Fruit fly (Drosophila melanogaster) whole organism, prepupa: ENCODE data around the gene sordd1.
A peak's percentile ranks its signal among the peaks of the same experiment; 100 is the strongest.

Experiments used
- Blimp-1 ChIP-seq: fragments of 200-800 bp; sonication (Bioruptor generic); optimal IDR thresholded peaks from 3 replicates; lab custom pipeline; 2017; ENCODE audit warnings: missing biosample characterization, missing genetic modification characterization, mild to moderate bottlenecking, moderate library complexity, missing genetic modification reagents
- CG10631 ChIP-seq: fragments of 200-800 bp; sonication (Bioruptor generic); optimal IDR thresholded peaks from 2 replicates; lab custom pipeline; 2016; ENCODE audit warnings: missing biosample characterization, missing genetic modification characterization
- CG11294 ChIP-seq: fragments of 200-800 bp; sonication (Bioruptor generic); IDR thresholded peaks from 2 replicates; pipeline ENCODE4 v1.3.6; 2022; ENCODE audit warnings: missing biosample characterization, missing genetic modification characterization
- CG11902 ChIP-seq: fragments of 200-800 bp; sonication (Bioruptor generic); optimal IDR thresholded peaks from 3 replicates; lab custom pipeline; 2016; ENCODE audit warnings: missing biosample characterization, missing genetic modification characterization
- CG15336 ChIP-seq: fragments of 200-800 bp; sonication (Bioruptor generic); IDR thresholded peaks from 2 replicates; pipeline ENCODE4 v1.3.6; 2022; ENCODE audit warnings: missing biosample characterization, missing genetic modification characterization
- CG1621 ChIP-seq: fragments of 200-800 bp; sonication (Bioruptor generic); optimal IDR thresholded peaks from 3 replicates; lab custom pipeline; 2018; ENCODE audit warnings: missing biosample characterization, mild to moderate bottlenecking, missing genetic modification characterization
- CG3032 ChIP-seq: fragments of 200-800 bp; optimal IDR thresholded peaks from 2 replicates; lab custom pipeline; 2019; ENCODE audit warnings: missing biosample characterization, mild to moderate bottlenecking, missing genetic modification characterization, moderate library complexity
- CG31627 ChIP-seq: fragments of 200-800 bp; sonication (Bioruptor generic); optimal IDR thresholded peaks from 3 replicates; lab custom pipeline; 2016; ENCODE audit warnings: missing biosample characterization, missing genetic modification characterization
- CG3919 ChIP-seq: fragments of 200-800 bp; sonication (Bioruptor generic); optimal IDR thresholded peaks from 3 replicates; lab custom pipeline; 2016; ENCODE audit warnings: missing biosample characterization, missing genetic modification characterization
- CG6163 ChIP-seq: fragments of 200-800 bp; sonication (Bioruptor generic); IDR thresholded peaks from 3 replicates; pipeline ENCODE4 v1.3.6; 2022; ENCODE audit warnings: missing biosample characterization, missing genetic modification characterization
- CG7368 ChIP-seq: fragments of 200-800 bp; sonication (Bioruptor generic); optimal IDR thresholded peaks from 3 replicates; lab custom pipeline; 2016; ENCODE audit warnings: missing biosample characterization, missing genetic modification characterization
- CG8319 ChIP-seq: fragments of 200-800 bp; sonication (Bioruptor generic); optimal IDR thresholded peaks from 3 replicates; lab custom pipeline; 2016; ENCODE audit warnings: missing biosample characterization, missing genetic modification characterization
- CG8632 ChIP-seq: fragments of 200-800 bp; sonication (Bioruptor generic); optimal IDR thresholded peaks from 3 replicates; lab custom pipeline; 2016; ENCODE audit warnings: missing biosample characterization, missing genetic modification characterization
- CG9139 ChIP-seq: fragments of 200-800 bp; sonication (Bioruptor generic); optimal IDR thresholded peaks from 3 replicates; lab custom pipeline; 2017; ENCODE audit warnings: missing biosample characterization, mild to moderate bottlenecking, missing genetic modification characterization
- Eip75B ChIP-seq: fragments of 200-800 bp; sonication (Bioruptor generic); optimal IDR thresholded peaks from 3 replicates; lab custom pipeline; 2016; ENCODE audit warnings: missing biosample characterization, missing genetic modification characterization
- Gug ChIP-seq: fragments of 200-800 bp; sonication (Bioruptor generic); IDR thresholded peaks from 2 replicates; pipeline ENCODE4 v1.3.6; 2022; ENCODE audit warnings: missing biosample characterization, missing genetic modification characterization
- Lpt ChIP-seq: fragments of 200-800 bp; sonication (Bioruptor generic); optimal IDR thresholded peaks from 3 replicates; lab custom pipeline; 2016; ENCODE audit warnings: missing biosample characterization, missing genetic modification characterization
- Met ChIP-seq: fragments of 200-800 bp; sonication (Bioruptor generic); optimal IDR thresholded peaks from 3 replicates; lab custom pipeline; 2016; ENCODE audit warnings: missing biosample characterization, missing genetic modification characterization
- OdsH ChIP-seq: fragments of 200-800 bp; sonication (Bioruptor generic); optimal IDR thresholded peaks from 3 replicates; lab custom pipeline; 2016; ENCODE audit warnings: missing biosample characterization, missing genetic modification characterization
- Sox102F ChIP-seq: fragments of 200-800 bp; sonication (Bioruptor generic); optimal IDR thresholded peaks from 2 replicates; lab custom pipeline; 2016; ENCODE audit warnings: missing biosample characterization, mild to moderate bottlenecking, missing genetic modification characterization
- Sox14 ChIP-seq: fragments of 200-800 bp; sonication (Bioruptor generic); optimal IDR thresholded peaks from 3 replicates; lab custom pipeline; 2016; ENCODE audit warnings: missing biosample characterization, missing genetic modification characterization
- Sox15 ChIP-seq: fragments of 200-800 bp; sonication (Bioruptor generic); optimal IDR thresholded peaks from 3 replicates; lab custom pipeline; 2016; ENCODE audit warnings: missing biosample characterization, missing genetic modification characterization
- achi ChIP-seq: fragments of 200-800 bp; sonication (Bioruptor generic); optimal IDR thresholded peaks from 3 replicates; lab custom pipeline; 2016; ENCODE audit warnings: missing biosample characterization, missing genetic modification characterization
- acj6 ChIP-seq: fragments of 200-800 bp; sonication (Bioruptor generic); optimal IDR thresholded peaks from 3 replicates; lab custom pipeline; 2016; ENCODE audit warnings: missing biosample characterization, missing genetic modification characterization
- esn ChIP-seq: fragments of 200-800 bp; sonication (Bioruptor generic); optimal IDR thresholded peaks from 2 replicates; lab custom pipeline; 2016; ENCODE audit warnings: missing biosample characterization, mild to moderate bottlenecking, missing genetic modification characterization, moderate library complexity
- fd59A ChIP-seq: fragments of 200-800 bp; sonication (Bioruptor generic); optimal IDR thresholded peaks from 2 replicates; lab custom pipeline; 2017; ENCODE audit warnings: missing biosample characterization, mild to moderate bottlenecking, missing genetic modification characterization, missing genetic modification reagents
- fkh ChIP-seq: fragments of 200-800 bp; sonication (Bioruptor generic); optimal IDR thresholded peaks from 3 replicates; lab custom pipeline; 2017; ENCODE audit warnings: missing biosample characterization, mild to moderate bottlenecking, missing genetic modification characterization, moderate library complexity
- lz ChIP-seq: fragments of 200-800 bp; sonication (Bioruptor generic); optimal IDR thresholded peaks from 3 replicates; lab custom pipeline; 2016; ENCODE audit warnings: missing biosample characterization, missing genetic modification characterization
- spab ChIP-seq: fragments of 200-800 bp; sonication (Bioruptor generic); optimal IDR thresholded peaks from 2 replicates; lab custom pipeline; 2017; ENCODE audit warnings: missing biosample characterization, mild to moderate bottlenecking, missing genetic modification characterization, missing genetic modification reagents
- ss ChIP-seq, 2 experiments: fragments of 200-800 bp; sonication (Bioruptor generic); optimal IDR thresholded peaks; 2 replicates in 1 of 2; 3 replicates in 1 of 2; lab custom pipeline; 2017 to 2018; ENCODE audit warnings: mild to moderate bottlenecking in 2 of 2, missing biosample characterization in 2 of 2, missing genetic modification characterization in 2 of 2, moderate library complexity in 1 of 2
- topi ChIP-seq: fragments of 200-800 bp; sonication (Bioruptor generic); optimal IDR thresholded peaks from 3 replicates; lab custom pipeline; 2016; ENCODE audit warnings: missing biosample characterization, missing genetic modification characterization
- vri ChIP-seq: fragments of 200-800 bp; sonication (Bioruptor generic); optimal IDR thresholded peaks from 3 replicates; lab custom pipeline; 2016; ENCODE audit warnings: missing biosample characterization, mild to moderate bottlenecking, missing genetic modification characterization

sordd1 gene

dm6 chrX:15788235-15789187, 7.3 kb downstream of the sordd1 start, which contains the start of gene Rhp (continued):
- no peak for TF ChIP-seq Gug (GFP tag; lab: Robert Waterston, UW)
- peak; percentile 46 for TF ChIP-seq acj6 (GFP tag; lab: Kevin White, UChicago)
- TF ChIP-seq CG11294 (GFP tag; lab: Robert Waterston, UW): no peak
- TF ChIP-seq Eip75B (GFP tag; lab: Kevin White, UChicago): peak; percentile 40
- TF ChIP-seq fd59A (GFP tag; lab: Kevin White, UChicago): no peak
- no peak for TF ChIP-seq Sox14
- TF ChIP-seq fkh (GFP tag; lab: Kevin White, UChicago): peak; percentile 64
- peak; percentile 40 for TF ChIP-seq lz
- TF ChIP-seq ss (GFP tag; optimal IDR thresholded peaks at IDR 0.05; lab: Kevin White, UChicago): peak in 1 of 2 experiments; percentile 65
- TF ChIP-seq CG15336: no peak
- TF ChIP-seq CG8632 (GFP tag; lab: Kevin White, UChicago): peak; percentile 76
- peak; percentile 72 for TF ChIP-seq CG10631 (GFP tag; lab: Kevin White, UChicago)
- peak; percentile 52 for TF ChIP-seq CG3919
- peak; percentile 22 for TF ChIP-seq CG8319 (GFP tag; lab: Kevin White, UChicago)
- TF ChIP-seq Sox15 (GFP tag; lab: Kevin White, UChicago): no peak
- TF ChIP-seq CG9139 (GFP tag; lab: Kevin White, UChicago): peak; percentile 69
- no peak for TF ChIP-seq Sox102F
- TF ChIP-seq Met (GFP tag; lab: Kevin White, UChicago): no peak
- TF ChIP-seq Lpt: no peak
- peak; percentile 56 for TF ChIP-seq OdsH (GFP tag; lab: Kevin White, UChicago)
- TF ChIP-seq topi (GFP tag; lab: Kevin White, UChicago): peak; percentile 46

DNA sequence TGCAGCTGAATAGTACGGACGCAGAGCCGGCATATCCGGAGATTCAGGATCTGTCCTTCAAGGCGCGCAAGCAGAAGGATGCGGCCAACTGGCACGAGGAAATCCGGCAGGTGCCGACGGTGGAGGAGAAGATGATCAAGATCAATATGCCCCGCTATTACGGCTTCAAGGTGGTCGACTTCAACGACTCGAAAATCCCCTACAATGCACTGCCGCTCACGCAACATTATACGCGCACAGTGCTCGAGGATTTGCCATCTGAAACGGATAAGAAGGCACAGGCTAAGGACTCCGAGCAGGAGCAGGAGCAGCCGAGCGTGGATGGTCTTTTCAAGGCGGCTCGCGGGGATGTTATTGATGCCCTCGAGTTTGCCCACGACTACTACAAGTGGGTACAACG, 9.6 kb downstream of the sordd1 start:
- TF ChIP-seq CG1621 (peak; percentile 11), spab (GFP tag; lab: Kevin White, UChicago) (no peak)

DNA sequence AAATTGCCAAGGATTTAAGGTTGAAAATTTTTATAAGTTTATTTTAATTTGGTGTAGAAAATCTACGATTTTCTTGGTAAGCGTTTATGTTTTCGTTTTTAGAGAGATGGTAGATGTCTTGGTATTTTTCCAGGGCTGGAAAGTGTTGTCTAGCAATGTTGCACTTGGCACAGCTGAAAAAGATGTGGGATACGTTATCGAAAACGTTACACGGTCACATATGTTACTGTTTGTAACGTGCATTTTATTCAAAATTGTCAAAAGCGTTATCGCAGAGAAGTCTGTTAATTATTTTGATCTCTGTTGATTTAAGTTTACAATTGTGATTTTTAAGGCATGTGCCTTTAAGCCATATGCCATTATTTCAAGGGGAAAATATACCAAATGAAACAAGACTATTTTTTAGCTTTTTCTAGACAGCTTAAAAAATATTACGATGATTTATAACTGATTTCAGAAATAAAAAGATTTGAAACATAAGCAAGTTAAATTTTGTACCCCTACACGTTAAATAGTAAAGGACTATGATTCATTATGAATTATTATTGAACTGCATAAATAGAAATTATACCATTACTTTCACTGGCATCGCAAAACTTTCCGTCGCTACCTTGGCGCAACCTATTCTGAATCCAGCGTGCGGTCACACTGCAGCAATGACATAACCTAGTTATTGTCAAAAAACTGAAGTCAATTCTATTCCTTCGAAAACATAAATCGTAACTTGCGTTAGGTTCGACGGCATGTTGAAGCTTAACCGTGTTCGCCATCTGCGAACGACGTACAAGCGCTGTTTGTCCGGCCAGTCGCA, 10.2 kb downstream of the sordd1 start, which contains the start of the genes Paf-AHalpha and mRpS30:
Paf-AHalpha (minus strand) TSS at position 155 of the 811 bp plus-strand sequence.
mRpS30 (plus strand) TSS at position 619 of the 811 bp plus-strand sequence.
- TF ChIP-seq achi (GFP tag; lab: Kevin White, UChicago) (peak; percentile 25), CG3032 (no peak), vri (GFP tag; lab: Kevin White, UChicago) (peak; percentile 94), esn (GFP tag; lab: Kevin White, UChicago) (peak; percentile 9), CG6163 (GFP tag; lab: Robert Waterston, UW) (no peak), Blimp-1 (peak; percentile 80)
- TF ChIP-seq, all 60 proteins: peak for 4

dm6 chrX:15783610-15784009, 12.2 kb downstream of the sordd1 start, which contains the start of gene Efhc1.1:
TSS of gene Efhc1.1 (minus strand) at chrX:15783710.
- no peak for TF ChIP-seq CG31627 (GFP tag; lab: Kevin White, UChicago)
- no peak for TF ChIP-seq CG10631 (GFP tag; lab: Kevin White, UChicago)
- TF ChIP-seq CG7368 (GFP tag; lab: Kevin White, UChicago): no peak
- no peak for TF ChIP-seq CG11902
- no peak for TF ChIP-seq CG11294 (GFP tag; lab: Robert Waterston, UW)
